Fruit fly (Drosophila melanogaster): ENCODE results near the gene Idgf4.

Idgf4 gene

dm6 chrX:9881746-9882145 is 49.0 kb downstream of the Idgf4 start, which contains the start of gene CG9689:
Gene CG9689, plus strand, starts transcription at chrX:9881953.
- TF ChIP-seq CG8478 (optimal IDR thresholded peaks at IDR 0.05) (no peak), CTCF (optimal IDR thresholded peaks at IDR 0.05) (no peak)

dm6 chrX:9879570-9879969 is 51.2 kb downstream of the Idgf4 start, which contains the start of gene CG9686:
Gene CG9686, plus strand, starts transcription at chrX:9879870.
- TF ChIP-seq CG8478 (optimal IDR thresholded peaks at IDR 0.05) (no peak), CTCF (optimal IDR thresholded peaks at IDR 0.05) (no peak)

dm6 chrX:9878125-9878524 is 52.6 kb downstream of the Idgf4 start, which contains the start of gene CG1468:
Gene CG1468, plus strand, starts transcription at chrX:9878422.
- TF ChIP-seq CTCF (optimal IDR thresholded peaks at IDR 0.05) (no peak), CG8478 (optimal IDR thresholded peaks at IDR 0.05) (no peak)
